Fruit fly (Drosophila melanogaster): ENCODE results near the gene CG11608.
A peak's percentile ranks its signal among the peaks of the same experiment; 100 is the strongest.

Gene CG11608

dm6 chr3R:12636240-12636639 lies 2.0 kb upstream of the CG11608 start, which contains the start of gene CG11600:
CG11600 (plus strand) TSS chr3R:12636540.
- TF ChIP-seq CG4496 (GFP tag; IDR thresholded peaks at IDR 0.05) = no peak
- TF ChIP-seq CG34367 (tag; optimal IDR thresholded peaks at IDR 0.05) = no peak
- TF ChIP-seq CG15710 (tag; optimal IDR thresholded peaks at IDR 0.05) = no peak
- no peak for TF ChIP-seq EcR (GFP tag; optimal IDR thresholded peaks at IDR 0.05)
- TF ChIP-seq CG12605 (GFP tag; IDR thresholded peaks at IDR 0.05) = no peak
- no peak for TF ChIP-seq D1 (tag; optimal IDR thresholded peaks at IDR 0.05)
- no peak for TF ChIP-seq fd96Ca (GFP tag; IDR thresholded peaks at IDR 0.05)
- no peak for TF ChIP-seq CG10348 (GFP tag; IDR thresholded peaks at IDR 0.05)
- TF ChIP-seq CG8301 (tag; optimal IDR thresholded peaks at IDR 0.05) = no peak
- no peak for TF ChIP-seq Snoo (tag; optimal IDR thresholded peaks at IDR 0.05)
- TF ChIP-seq Pif1B (GFP tag; optimal IDR thresholded peaks at IDR 0.05) = no peak
- TF ChIP-seq rn (GFP tag; IDR thresholded peaks at IDR 0.05) = no peak

dm6 chr3R:12641620-12642019 lies 3.3 kb downstream of the CG11608 start:
- TF ChIP-seq fd96Ca (GFP tag; IDR thresholded peaks at IDR 0.05) (no peak), CG12605 (GFP tag; IDR thresholded peaks at IDR 0.05) (no peak), gl (tag; optimal IDR thresholded peaks at IDR 0.05) (no peak), CG14655 (GFP tag; optimal IDR thresholded peaks at IDR 0.05) (no peak), CG17806 (tag; optimal IDR thresholded peaks at IDR 0.05) (no peak), CG4496 (GFP tag; IDR thresholded peaks at IDR 0.05) (no peak), Ets98B (GFP tag; IDR thresholded peaks at IDR 0.05) (no peak), CG8301 (tag; optimal IDR thresholded peaks at IDR 0.05) (no peak), CG10348 (GFP tag; IDR thresholded peaks at IDR 0.05) (no peak), D1 (tag; optimal IDR thresholded peaks at IDR 0.05) (no peak), Pif1A (GFP tag; optimal IDR thresholded peaks at IDR 0.05) (no peak), Snoo (tag; optimal IDR thresholded peaks at IDR 0.05) (no peak), CG9948 (tag; optimal IDR thresholded peaks at IDR 0.05) (no peak), CG13204 (GFP tag; optimal IDR thresholded peaks at IDR 0.05) (no peak), EcR (GFP tag; optimal IDR thresholded peaks at IDR 0.05) (no peak), Pif1B (GFP tag; optimal IDR thresholded peaks at IDR 0.05) (no peak), CG34367 (tag; optimal IDR thresholded peaks at IDR 0.05) (no peak), rn (GFP tag; IDR thresholded peaks at IDR 0.05) (no peak)

- no peak for TF ChIP-seq CG12605 (GFP tag; IDR thresholded peaks at IDR 0.05)
- no peak for TF ChIP-seq rn (GFP tag; IDR thresholded peaks at IDR 0.05)
- no peak for TF ChIP-seq CG34367 (tag; optimal IDR thresholded peaks at IDR 0.05)
- TF ChIP-seq fd96Ca (GFP tag; IDR thresholded peaks at IDR 0.05) = no peak
- no peak for TF ChIP-seq CG4496 (GFP tag; IDR thresholded peaks at IDR 0.05)
- TF ChIP-seq Ets98B (GFP tag; IDR thresholded peaks at IDR 0.05) = no peak
- TF ChIP-seq CG9948 (tag; optimal IDR thresholded peaks at IDR 0.05) = no peak
- TF ChIP-seq CG17806 (tag; optimal IDR thresholded peaks at IDR 0.05) = no peak
- no peak for TF ChIP-seq CG15710 (tag; optimal IDR thresholded peaks at IDR 0.05)
- TF ChIP-seq CG32121 (GFP tag; IDR thresholded peaks at IDR 0.05) = no peak
- no peak for TF ChIP-seq CG10348 (GFP tag; IDR thresholded peaks at IDR 0.05)
- no peak for TF ChIP-seq Pif1A (GFP tag; optimal IDR thresholded peaks at IDR 0.05)
- TF ChIP-seq CG8159 (tag; optimal IDR thresholded peaks at IDR 0.05) = no peak
- no peak for TF ChIP-seq Snoo (tag; optimal IDR thresholded peaks at IDR 0.05)
- no peak for TF ChIP-seq EcR (GFP tag; optimal IDR thresholded peaks at IDR 0.05)
- TF ChIP-seq gl (tag; optimal IDR thresholded peaks at IDR 0.05) = no peak
- TF ChIP-seq Pif1B (GFP tag; optimal IDR thresholded peaks at IDR 0.05) = no peak
- no peak for TF ChIP-seq CG8301 (tag; optimal IDR thresholded peaks at IDR 0.05)
- TF ChIP-seq D1 (tag; optimal IDR thresholded peaks at IDR 0.05) = no peak
Observed at dm6 chr3R:12642051-12642532, 3.8 kb downstream of the CG11608 start, which contains the start of gene CG6753. CG6753 (minus strand) TSS chr3R:12642482.

- peak; percentile 27 for TF ChIP-seq Pif1A (GFP tag; optimal IDR thresholded peaks at IDR 0.05)
- TF ChIP-seq CG14655 (GFP tag; optimal IDR thresholded peaks at IDR 0.05) = no peak
- TF ChIP-seq Ets98B (GFP tag; IDR thresholded peaks at IDR 0.05) = no peak
- peak; percentile 9 for TF ChIP-seq CG8159 (tag; optimal IDR thresholded peaks at IDR 0.05)
- no peak for TF ChIP-seq CG8301 (tag; optimal IDR thresholded peaks at IDR 0.05)
- TF ChIP-seq CG9948 (tag; optimal IDR thresholded peaks at IDR 0.05) = no peak
- no peak for TF ChIP-seq D1 (tag; optimal IDR thresholded peaks at IDR 0.05)
- no peak for TF ChIP-seq CG13204 (GFP tag; optimal IDR thresholded peaks at IDR 0.05)
- peak; percentile 61 for TF ChIP-seq EcR (GFP tag; optimal IDR thresholded peaks at IDR 0.05)
- no peak for TF ChIP-seq CG4496 (GFP tag; IDR thresholded peaks at IDR 0.05)
Observed at dm6 chr3R:12644621-12645310, 6.5 kb downstream of the CG11608 start.

dm6 chr3R:12645771-12646317 lies 7.6 kb downstream of the CG11608 start:
- TF ChIP-seq CG10348 (GFP tag; IDR thresholded peaks at IDR 0.05) (no peak), CG4496 (GFP tag; IDR thresholded peaks at IDR 0.05) (no peak), EcR (GFP tag; optimal IDR thresholded peaks at IDR 0.05) (no peak), CG17806 (tag; optimal IDR thresholded peaks at IDR 0.05) (no peak), fd96Ca (GFP tag; IDR thresholded peaks at IDR 0.05) (no peak), CG14655 (GFP tag; optimal IDR thresholded peaks at IDR 0.05) (no peak)

- TF ChIP-seq CG8159 (tag; optimal IDR thresholded peaks at IDR 0.05) = no peak
- no peak for TF ChIP-seq Pif1A (GFP tag; optimal IDR thresholded peaks at IDR 0.05)
- no peak for TF ChIP-seq CG10348 (GFP tag; IDR thresholded peaks at IDR 0.05)
- no peak for TF ChIP-seq Ets98B (GFP tag; IDR thresholded peaks at IDR 0.05)
- no peak for TF ChIP-seq fd96Ca (GFP tag; IDR thresholded peaks at IDR 0.05)
- TF ChIP-seq CG32121 (GFP tag; IDR thresholded peaks at IDR 0.05) = no peak
- TF ChIP-seq D1 (tag; optimal IDR thresholded peaks at IDR 0.05) = no peak
- TF ChIP-seq CG15710 (tag; optimal IDR thresholded peaks at IDR 0.05) = no peak
- no peak for TF ChIP-seq gl (tag; optimal IDR thresholded peaks at IDR 0.05)
- TF ChIP-seq CG14655 (GFP tag; optimal IDR thresholded peaks at IDR 0.05) = no peak
- TF ChIP-seq CG4496 (GFP tag; IDR thresholded peaks at IDR 0.05) = no peak
- TF ChIP-seq CG34367 (tag; optimal IDR thresholded peaks at IDR 0.05) = no peak
- TF ChIP-seq EcR (GFP tag; optimal IDR thresholded peaks at IDR 0.05) = no peak
- no peak for TF ChIP-seq Pif1B (GFP tag; optimal IDR thresholded peaks at IDR 0.05)
- no peak for TF ChIP-seq CG13204 (GFP tag; optimal IDR thresholded peaks at IDR 0.05)
- no peak for TF ChIP-seq CG17806 (tag; optimal IDR thresholded peaks at IDR 0.05)
- TF ChIP-seq rn (GFP tag; IDR thresholded peaks at IDR 0.05) = no peak
- no peak for TF ChIP-seq Snoo (tag; optimal IDR thresholded peaks at IDR 0.05)
- TF ChIP-seq CG8301 (tag; optimal IDR thresholded peaks at IDR 0.05) = no peak
- TF ChIP-seq CG12605 (GFP tag; IDR thresholded peaks at IDR 0.05) = no peak
Observed at dm6 chr3R:12646926-12647325, 8.6 kb downstream of the CG11608 start.
